In the genomic region with DNA sequence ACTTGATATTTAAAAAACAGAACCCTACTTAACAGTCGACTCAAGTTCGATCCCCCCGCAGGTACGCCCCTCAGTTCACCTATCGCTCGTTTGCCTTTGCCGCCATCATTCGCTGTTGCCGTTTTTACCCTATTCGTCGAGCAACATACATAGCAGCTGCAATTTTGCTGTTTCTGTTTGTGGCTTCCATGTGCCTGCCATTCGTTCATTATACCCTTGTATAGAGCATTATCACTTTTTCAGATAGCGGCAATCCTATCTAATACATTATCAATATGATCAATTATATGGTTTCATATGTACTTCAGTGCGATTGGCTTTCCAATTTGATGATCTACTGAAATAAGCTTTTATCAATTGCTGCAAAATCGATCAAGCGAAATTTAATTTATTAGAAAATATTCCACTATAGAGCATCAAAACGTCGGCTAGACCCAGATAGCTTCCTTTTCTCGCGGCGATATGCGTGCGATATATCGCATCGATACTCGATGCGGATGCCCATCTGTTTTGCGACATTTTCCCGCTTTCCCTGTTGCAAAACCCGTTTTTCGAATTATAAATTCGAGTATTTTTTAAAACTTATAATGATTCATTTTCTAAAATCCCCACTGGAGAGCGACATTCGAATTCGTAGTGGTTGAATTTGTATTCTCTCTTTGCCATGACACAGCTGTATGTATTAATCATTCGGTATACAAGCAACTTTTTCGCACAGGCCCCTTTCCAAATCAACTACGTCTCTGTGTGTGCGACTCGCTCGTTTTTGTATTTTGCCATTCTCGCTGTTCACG, we compare ENCODE assay signal across 6 fruit fly cellular contexts.
TF ChIP-seq lines count a peak whose summit lies in the region.

No protein-coding gene starts in this region.

- no peak for TF ChIP-seq CTCF in whole organism, embryonic (GFP tag; optimal IDR thresholded peaks at IDR 0.05; lab: Kevin White, UChicago)

TF ChIP-seq in Kc167, 6 proteins besides CTCF, POLR2A, EP300 and RAD21:
- TF ChIP-seq insv (optimal IDR thresholded peaks at IDR 0.05; lab: Kevin White, UChicago) (no peak), psq (optimal IDR thresholded peaks at IDR 0.05; lab: Kevin White, UChicago) (peak; percentile 69), Sin3A (optimal IDR thresholded peaks at IDR 0.05; lab: Kevin White, UChicago) (no peak)

TF ChIP-seq in whole organism, adult, 20 proteins besides CTCF, POLR2A, EP300 and RAD21 (continues in another document):
- TF ChIP-seq tj (GFP tag; optimal IDR thresholded peaks at IDR 0.05; lab: Kevin White, UChicago), result peak; percentile 49
- TF ChIP-seq Mnt (GFP tag; optimal IDR thresholded peaks at IDR 0.05; lab: Kevin White, UChicago), result peak; percentile 78
- TF ChIP-seq pad (GFP tag; optimal IDR thresholded peaks at IDR 0.05; lab: Kevin White, UChicago), result peak; percentile 74
- TF ChIP-seq bab1 (GFP tag; optimal IDR thresholded peaks at IDR 0.05; lab: Kevin White, UChicago), result peak; percentile 91
- peak; percentile 68 for TF ChIP-seq CG7045 (GFP tag; optimal IDR thresholded peaks at IDR 0.05; lab: Kevin White, UChicago)
- TF ChIP-seq cic (GFP tag; optimal IDR thresholded peaks at IDR 0.05; lab: Kevin White, UChicago), result peak; percentile 30
- TF ChIP-seq CG5204 (GFP tag; optimal IDR thresholded peaks at IDR 0.05; lab: Kevin White, UChicago), result peak; percentile 68
- TF ChIP-seq Clk (GFP tag; optimal IDR thresholded peaks at IDR 0.05; lab: Kevin White, UChicago), result peak; percentile 38
- TF ChIP-seq CG33017 (tag; optimal IDR thresholded peaks at IDR 0.05; lab: Kevin White, UChicago), result peak; percentile 68
- TF ChIP-seq ovo (GFP tag; optimal IDR thresholded peaks at IDR 0.05; lab: Kevin White, UChicago), result peak; percentile 66
- TF ChIP-seq CG11617 (GFP tag; optimal IDR thresholded peaks at IDR 0.05; lab: Kevin White, UChicago), result peak; percentile 85
- peak; percentile 77 for TF ChIP-seq Crg-1 (GFP tag; optimal IDR thresholded peaks at IDR 0.05; lab: Kevin White, UChicago)
- TF ChIP-seq CG12768 (GFP tag; optimal IDR thresholded peaks at IDR 0.05; lab: Kevin White, UChicago), result peak; percentile 63
- peak; percentile 87 for TF ChIP-seq CG7101 (tag; optimal IDR thresholded peaks at IDR 0.05; lab: Kevin White, UChicago)
- peak; percentile 79 for TF ChIP-seq kay (GFP tag; lab: Kevin White, UChicago; ENCODE audit: borderline replicate concordance)

TF ChIP-seq in whole organism, embryonic, 481 proteins besides CTCF, POLR2A, EP300 and RAD21 (continues in another document):
- TF ChIP-seq Fer3 (tag; optimal IDR thresholded peaks at IDR 0.05; lab: Kevin White, UChicago) (peak; percentile 84), CG8089 (GFP tag; optimal IDR thresholded peaks at IDR 0.05; lab: Kevin White, UChicago) (peak; percentile 75), CG2199 (GFP tag; IDR thresholded peaks at IDR 0.05; lab: Robert Waterston, UW) (peak; percentile 63; the same call in 2 of the 3 replicates), da (GFP tag; optimal IDR thresholded peaks at IDR 0.05; lab: Kevin White, UChicago) (peak; percentile 63), hbn (GFP tag; IDR thresholded peaks at IDR 0.05; lab: Robert Waterston, UW; ENCODE audit: partially characterized antibody) (no peak; the same call in none of the 2 replicates), Gsc (GFP tag; IDR thresholded peaks at IDR 0.05; lab: Robert Waterston, UW) (peak; percentile 65), CG8388 (GFP tag; optimal IDR thresholded peaks at IDR 0.05; lab: Kevin White, UChicago) (peak; percentile 82), lab (GFP tag; optimal IDR thresholded peaks at IDR 0.05; lab: Kevin White, UChicago) (peak; percentile 91), pzg (GFP tag; optimal IDR thresholded peaks at IDR 0.05; lab: Kevin White, UChicago) (no peak), Ada2b (GFP tag; IDR thresholded peaks at IDR 0.05; lab: Robert Waterston, UW) (peak; percentile 61), Doc3 (GFP tag; IDR thresholded peaks at IDR 0.05; lab: Robert Waterston, UW; ENCODE audit: partially characterized antibody) (peak; percentile 58), pfk (GFP tag; optimal IDR thresholded peaks at IDR 0.05; lab: Kevin White, UChicago) (peak; percentile 50), CG2202 (tag; optimal IDR thresholded peaks at IDR 0.05; lab: Kevin White, UChicago) (peak; percentile 65), CG10366 (GFP tag; IDR thresholded peaks at IDR 0.05; lab: Robert Waterston, UW) (peak; percentile 61), HLH54F (GFP tag; optimal IDR thresholded peaks at IDR 0.05; lab: Kevin White, UChicago) (peak; percentile 84)

TF ChIP-seq in whole organism, prepupa, 60 proteins besides CTCF, POLR2A, EP300 and RAD21 (continues in another document):
- peak; percentile 75 for TF ChIP-seq Blimp-1 (GFP tag; optimal IDR thresholded peaks at IDR 0.05; lab: Kevin White, UChicago)
- peak; percentile 92 for TF ChIP-seq CG3032 (tag; optimal IDR thresholded peaks at IDR 0.05; lab: Kevin White, UChicago)
- peak; percentile 90 for TF ChIP-seq cyc (GFP tag; optimal IDR thresholded peaks at IDR 0.05; lab: Kevin White, UChicago)
- peak; percentile 90 for TF ChIP-seq Hr39 (GFP tag; optimal IDR thresholded peaks at IDR 0.05; lab: Kevin White, UChicago)
- peak; percentile 80 for TF ChIP-seq CG1621 (tag; optimal IDR thresholded peaks at IDR 0.05; lab: Kevin White, UChicago)
- TF ChIP-seq CG7368 (GFP tag; optimal IDR thresholded peaks at IDR 0.05; lab: Kevin White, UChicago), result peak; percentile 73
- peak; percentile 69 for TF ChIP-seq fd85E (GFP tag; optimal IDR thresholded peaks at IDR 0.05; lab: Kevin White, UChicago)
- TF ChIP-seq OdsH (GFP tag; optimal IDR thresholded peaks at IDR 0.05; lab: Kevin White, UChicago), result peak; percentile 92
- TF ChIP-seq Met (GFP tag; optimal IDR thresholded peaks at IDR 0.05; lab: Kevin White, UChicago), result peak; percentile 91
- peak; percentile 77 for TF ChIP-seq Eip93F (GFP tag; optimal IDR thresholded peaks at IDR 0.05; lab: Kevin White, UChicago)
- peak; percentile 92 for TF ChIP-seq CG34406 (GFP tag; optimal IDR thresholded peaks at IDR 0.05; lab: Kevin White, UChicago)
- TF ChIP-seq net (GFP tag; optimal IDR thresholded peaks at IDR 0.05; lab: Kevin White, UChicago), result peak; percentile 92
- TF ChIP-seq esn (GFP tag; optimal IDR thresholded peaks at IDR 0.05; lab: Kevin White, UChicago), result peak; percentile 93
- peak; percentile 82 for TF ChIP-seq CG11762 (GFP tag; optimal IDR thresholded peaks at IDR 0.05; lab: Kevin White, UChicago; ENCODE audit: insufficient read depth)
- TF ChIP-seq Hr38 (GFP tag; optimal IDR thresholded peaks at IDR 0.05; lab: Kevin White, UChicago), result no peak
- peak; percentile 87 for TF ChIP-seq Lpt (GFP tag; optimal IDR thresholded peaks at IDR 0.05; lab: Kevin White, UChicago)

TF ChIP-seq in whole organism, pupa, 21 proteins besides CTCF, POLR2A, EP300 and RAD21 (continues in another document):
- TF ChIP-seq CG12605 (GFP tag; IDR thresholded peaks at IDR 0.05; lab: Robert Waterston, UW) (peak; percentile 78), fd96Ca (GFP tag; IDR thresholded peaks at IDR 0.05; lab: Robert Waterston, UW) (peak; percentile 91), Pif1A (GFP tag; optimal IDR thresholded peaks at IDR 0.05; lab: Kevin White, UChicago) (peak; percentile 85), CG14655 (GFP tag; optimal IDR thresholded peaks at IDR 0.05; lab: Kevin White, UChicago) (peak; percentile 95), EcR (GFP tag; optimal IDR thresholded peaks at IDR 0.05; lab: Kevin White, UChicago) (no peak), Snoo (tag; optimal IDR thresholded peaks at IDR 0.05; lab: Kevin White, UChicago) (peak; percentile 89), rn (GFP tag; IDR thresholded peaks at IDR 0.05; lab: Robert Waterston, UW) (peak; percentile 61), CG8301 (tag; optimal IDR thresholded peaks at IDR 0.05; lab: Kevin White, UChicago) (peak; percentile 93), D1 (tag; optimal IDR thresholded peaks at IDR 0.05; lab: Kevin White, UChicago) (peak; percentile 87), CG34367 (tag; optimal IDR thresholded peaks at IDR 0.05; lab: Kevin White, UChicago) (peak; percentile 88), CG15710 (tag; optimal IDR thresholded peaks at IDR 0.05; lab: Kevin White, UChicago) (peak; percentile 90), CG8159 (tag; optimal IDR thresholded peaks at IDR 0.05; lab: Kevin White, UChicago) (peak; percentile 95), CG9948 (tag; optimal IDR thresholded peaks at IDR 0.05; lab: Kevin White, UChicago) (peak; percentile 89), CG17806 (tag; optimal IDR thresholded peaks at IDR 0.05; lab: Kevin White, UChicago) (peak; percentile 88), gl (tag; optimal IDR thresholded peaks at IDR 0.05; lab: Kevin White, UChicago) (peak; percentile 81), CG32121 (GFP tag; IDR thresholded peaks at IDR 0.05; lab: Robert Waterston, UW) (peak; percentile 86), Pif1B (GFP tag; optimal IDR thresholded peaks at IDR 0.05; lab: Kevin White, UChicago) (peak; percentile 94), CG4496 (GFP tag; IDR thresholded peaks at IDR 0.05; lab: Robert Waterston, UW) (peak; percentile 76)

TF ChIP-seq in whole organism, wandering third instar larva, 38 proteins besides CTCF, POLR2A, EP300 and RAD21 (continues in another document):
- TF ChIP-seq CG9705 (GFP tag; optimal IDR thresholded peaks at IDR 0.05; lab: Kevin White, UChicago) (peak; percentile 66), ey (GFP tag; optimal IDR thresholded peaks at IDR 0.05; lab: Kevin White, UChicago) (peak; percentile 84), Vsx2 (GFP tag; optimal IDR thresholded peaks at IDR 0.05; lab: Kevin White, UChicago; ENCODE audit: partially characterized antibody) (no peak), sv (GFP tag; optimal IDR thresholded peaks at IDR 0.05; lab: Kevin White, UChicago) (peak; percentile 77), dmrt93B (GFP tag; optimal IDR thresholded peaks at IDR 0.05; lab: Kevin White, UChicago) (peak; percentile 84), Sp1 (GFP tag; optimal IDR thresholded peaks at IDR 0.05; lab: Kevin White, UChicago) (peak; percentile 88), brk (GFP tag; optimal IDR thresholded peaks at IDR 0.05; lab: Kevin White, UChicago) (peak; percentile 29), woc (GFP tag; optimal IDR thresholded peaks at IDR 0.05; lab: Kevin White, UChicago) (peak; percentile 97), Mio (GFP tag; optimal IDR thresholded peaks at IDR 0.05; lab: Kevin White, UChicago) (no peak), Dfd (GFP tag; optimal IDR thresholded peaks at IDR 0.05; lab: Kevin White, UChicago) (no peak), psq (GFP tag; optimal IDR thresholded peaks at IDR 0.05; lab: Kevin White, UChicago) (peak; percentile 98), OdsH (GFP tag; optimal IDR thresholded peaks at IDR 0.05; lab: Kevin White, UChicago) (peak; percentile 80), br (GFP tag; optimal IDR thresholded peaks at IDR 0.05; lab: Kevin White, UChicago) (peak; percentile 89), CG32264 (GFP tag; optimal IDR thresholded peaks at IDR 0.05; lab: Kevin White, UChicago) (peak; percentile 78), fru (GFP tag; optimal IDR thresholded peaks at IDR 0.05; lab: Kevin White, UChicago) (peak; percentile 82), jim (GFP tag; optimal IDR thresholded peaks at IDR 0.05; lab: Kevin White, UChicago) (no peak), Rel (GFP tag; optimal IDR thresholded peaks at IDR 0.05; lab: Kevin White, UChicago) (peak; percentile 84), Rel (tag; optimal IDR thresholded peaks at IDR 0.05; lab: Kevin White, UChicago) (peak; percentile 52), Myc (optimal IDR thresholded peaks at IDR 0.05; lab: Kevin White, UChicago) (no peak), Hnf4 (GFP tag; optimal IDR thresholded peaks at IDR 0.05; lab: Kevin White, UChicago) (peak; percentile 76)
